Fruit fly (Drosophila melanogaster) whole organism, pupa: Measurements from ENCODE around the gene RanGAP.

Experiments
- CG10348 ChIP-seq: fragments of 200-800 bp; sonication (Bioruptor generic); IDR thresholded peaks from 2 replicates; pipeline ENCODE4 v1.3.6; 2022; ENCODE audit warnings: missing biosample characterization, missing genetic modification characterization
- CG12605 ChIP-seq: fragments of 200-800 bp; sonication (Bioruptor generic); IDR thresholded peaks from 2 replicates; pipeline ENCODE4 v1.3.6; 2022; ENCODE audit warnings: missing biosample characterization, missing genetic modification characterization
- CG13204 ChIP-seq: fragments of 200-800 bp; sonication (Bioruptor generic); optimal IDR thresholded peaks from 2 replicates; lab custom pipeline; 2018; ENCODE audit warnings: missing biosample characterization, mild to moderate bottlenecking, missing genetic modification characterization, moderate library complexity
- CG14655 ChIP-seq: fragments of 200-800 bp; sonication (Bioruptor generic); optimal IDR thresholded peaks from 3 replicates; lab custom pipeline; 2017; ENCODE audit warnings: mild to moderate bottlenecking, missing biosample characterization, missing genetic modification reagents, missing genetic modification characterization
- CG15710 ChIP-seq: fragments of 200-800 bp; sonication (Bioruptor generic); optimal IDR thresholded peaks from 2 replicates; lab custom pipeline; 2018; ENCODE audit warnings: missing biosample characterization, mild to moderate bottlenecking, missing genetic modification characterization, moderate library complexity
- CG17806 ChIP-seq: fragments of 200-800 bp; sonication (Bioruptor generic); optimal IDR thresholded peaks from 2 replicates; lab custom pipeline; 2018; ENCODE audit warnings: missing biosample characterization, mild to moderate bottlenecking, missing genetic modification characterization, moderate library complexity
- CG32121 ChIP-seq: fragments of 200-800 bp; sonication (Bioruptor generic); IDR thresholded peaks from 2 replicates; pipeline ENCODE4 v1.3.6; 2022; ENCODE audit warnings: missing biosample characterization, missing genetic modification characterization
- CG34367 ChIP-seq: fragments of 200-800 bp; sonication (Bioruptor generic); optimal IDR thresholded peaks from 2 replicates; lab custom pipeline; 2018; ENCODE audit warnings: missing biosample characterization, mild to moderate bottlenecking, missing genetic modification characterization
- CG4496 ChIP-seq: fragments of 200-800 bp; sonication (Bioruptor generic); IDR thresholded peaks from 3 replicates; pipeline ENCODE4 v1.3.6; 2022; ENCODE audit warnings: missing biosample characterization, missing genetic modification characterization
- CG8159 ChIP-seq: fragments of 200-800 bp; sonication (Bioruptor generic); optimal IDR thresholded peaks from 3 replicates; lab custom pipeline; 2018; ENCODE audit warnings: missing biosample characterization, mild to moderate bottlenecking, missing genetic modification characterization, moderate library complexity
- CG8301 ChIP-seq: fragments of 200-800 bp; sonication (Bioruptor generic); optimal IDR thresholded peaks from 2 replicates; lab custom pipeline; 2018; ENCODE audit warnings: missing biosample characterization, mild to moderate bottlenecking, missing genetic modification characterization
- CG9948 ChIP-seq: fragments of 200-800 bp; sonication (Bioruptor generic); optimal IDR thresholded peaks from 2 replicates; lab custom pipeline; 2018; ENCODE audit warnings: missing biosample characterization, mild to moderate bottlenecking, missing genetic modification characterization, moderate library complexity
- D1 ChIP-seq: fragments of 200-800 bp; sonication (Bioruptor generic); optimal IDR thresholded peaks from 2 replicates; lab custom pipeline; 2018; ENCODE audit warnings: missing biosample characterization, mild to moderate bottlenecking, missing genetic modification characterization, moderate library complexity
- EcR ChIP-seq: fragments of 200-800 bp; sonication (Bioruptor generic); optimal IDR thresholded peaks from 3 replicates; lab custom pipeline; 2019; ENCODE audit warnings: missing biosample characterization, missing genetic modification characterization, mild to moderate bottlenecking, moderate library complexity, missing genetic modification reagents
- Ets98B ChIP-seq: fragments of 200-800 bp; sonication (Bioruptor generic); IDR thresholded peaks from 2 replicates; pipeline ENCODE4 v1.3.6; 2022; ENCODE audit warnings: missing biosample characterization, missing genetic modification characterization
- Pif1A ChIP-seq: fragments of 200-800 bp; sonication (Bioruptor generic); optimal IDR thresholded peaks from 3 replicates; lab custom pipeline; 2016; ENCODE audit warnings: missing biosample characterization, missing genetic modification characterization
- Pif1B ChIP-seq: fragments of 200-800 bp; sonication (Bioruptor generic); optimal IDR thresholded peaks from 3 replicates; lab custom pipeline; 2016; ENCODE audit warnings: missing biosample characterization, missing genetic modification characterization
- Snoo ChIP-seq: fragments of 200-800 bp; sonication (Bioruptor generic); optimal IDR thresholded peaks from 3 replicates; lab custom pipeline; 2017; ENCODE audit warnings: missing biosample characterization, mild to moderate bottlenecking, missing genetic modification characterization, inconsistent platforms
- fd96Ca ChIP-seq: fragments of 200-800 bp; sonication (Bioruptor generic); IDR thresholded peaks from 3 replicates; pipeline ENCODE4 v1.3.6; 2022; ENCODE audit warnings: missing biosample characterization, missing genetic modification characterization
- gl ChIP-seq: fragments of 200-800 bp; sonication (Bioruptor generic); optimal IDR thresholded peaks from 2 replicates; lab custom pipeline; 2018; ENCODE audit warnings: missing biosample characterization, mild to moderate bottlenecking, missing genetic modification characterization
- rn ChIP-seq: fragments of 200-800 bp; sonication (Bioruptor generic); IDR thresholded peaks from 2 replicates; pipeline ENCODE4 v1.3.6; 2022; ENCODE audit warnings: missing biosample characterization, missing genetic modification characterization

RanGAP gene

dm6 chr2L:19430343-19430742 is 11.4 kb upstream of the RanGAP start, which contains the start of gene RtcB:
Gene RtcB, plus strand, starts transcription at chr2L:19430643.
- no peak for TF ChIP-seq CG8301
- TF ChIP-seq gl: no peak
- no peak for TF ChIP-seq CG14655 (GFP tag; lab: Kevin White, UChicago)
- no peak for TF ChIP-seq CG15710
- TF ChIP-seq Pif1A: no peak
- TF ChIP-seq CG4496 (GFP tag; lab: Robert Waterston, UW): no peak
- TF ChIP-seq CG34367 (tag; lab: Kevin White, UChicago): no peak
- TF ChIP-seq Pif1B: no peak
- TF ChIP-seq fd96Ca (GFP tag; lab: Robert Waterston, UW): no peak
- TF ChIP-seq CG9948 (tag; lab: Kevin White, UChicago): no peak
- TF ChIP-seq CG8159 (tag; lab: Kevin White, UChicago): no peak
- no peak for TF ChIP-seq rn (GFP tag; lab: Robert Waterston, UW)
- no peak for TF ChIP-seq D1
- no peak for TF ChIP-seq Snoo (tag; lab: Kevin White, UChicago)

- TF ChIP-seq D1 (no peak), CG12605 (no peak), CG14655 (GFP tag; lab: Kevin White, UChicago) (no peak), Pif1A (no peak), CG17806 (no peak), Snoo (tag; lab: Kevin White, UChicago) (no peak), CG4496 (GFP tag; lab: Robert Waterston, UW) (peak; percentile 6; the same call in 1 of the 3 replicates)
- TF ChIP-seq, all 21 proteins: peak for 1
Observed at dm6 chr2L:19432424-19433015, 9.2 kb upstream of the RanGAP start, which contains the start of gene Rab9. Gene Rab9, plus strand, starts transcription at chr2L:19432574.

dm6 chr2L:19433292-19433691 is 8.5 kb upstream of the RanGAP start:
- TF ChIP-seq Ets98B (GFP tag; lab: Robert Waterston, UW) (no peak), CG32121 (GFP tag; lab: Robert Waterston, UW) (0 out of 2 replicates have a peak, but pooled peaks have one; percentile 23), Pif1A (peak; percentile 19), CG8301 (peak; percentile 20)

dm6 chr2L:19434260-19434659 is 7.5 kb upstream of the RanGAP start:
- TF ChIP-seq CG4496 (GFP tag; lab: Robert Waterston, UW): 0 out of 3 replicates have a peak, but pooled peaks have one; percentile 16
- TF ChIP-seq EcR (GFP tag; lab: Kevin White, UChicago): no peak
- TF ChIP-seq CG32121 (GFP tag; lab: Robert Waterston, UW): no peak
- no peak for TF ChIP-seq Ets98B (GFP tag; lab: Robert Waterston, UW)
- TF ChIP-seq CG12605: no peak
- TF ChIP-seq CG15710: no peak
- TF ChIP-seq D1: no peak
- TF ChIP-seq Snoo (tag; lab: Kevin White, UChicago): no peak
- TF ChIP-seq gl: no peak
- no peak for TF ChIP-seq CG13204 (GFP tag; lab: Kevin White, UChicago)
- TF ChIP-seq Pif1B: peak; percentile 14
- TF ChIP-seq CG9948 (tag; lab: Kevin White, UChicago): no peak
- no peak for TF ChIP-seq fd96Ca (GFP tag; lab: Robert Waterston, UW)
- no peak for TF ChIP-seq CG8301

- no peak for TF ChIP-seq CG34367 (tag; lab: Kevin White, UChicago)
- TF ChIP-seq rn (GFP tag; lab: Robert Waterston, UW): no peak
- TF ChIP-seq EcR (GFP tag; lab: Kevin White, UChicago): peak; percentile 82
- TF ChIP-seq fd96Ca (GFP tag; lab: Robert Waterston, UW): peak; percentile 51; the same call in 1 of the 3 replicates
- no peak for TF ChIP-seq CG32121 (GFP tag; lab: Robert Waterston, UW)
- TF ChIP-seq CG14655 (GFP tag; lab: Kevin White, UChicago): peak; percentile 17
- no peak for TF ChIP-seq Pif1B
- TF ChIP-seq Snoo (tag; lab: Kevin White, UChicago): peak; percentile 41
- TF ChIP-seq CG17806: no peak
- peak; percentile 22 for TF ChIP-seq CG9948 (tag; lab: Kevin White, UChicago)
- TF ChIP-seq CG8301: peak; percentile 33
- TF ChIP-seq CG13204 (GFP tag; lab: Kevin White, UChicago): no peak
- TF ChIP-seq CG10348 (GFP tag; lab: Robert Waterston, UW): no peak
- TF ChIP-seq D1: no peak
- TF ChIP-seq CG15710: peak; percentile 35
- no peak for TF ChIP-seq Ets98B (GFP tag; lab: Robert Waterston, UW)
- peak; percentile 9 for TF ChIP-seq Pif1A
- TF ChIP-seq CG12605: no peak
- TF ChIP-seq CG4496 (GFP tag; lab: Robert Waterston, UW): no peak; the same call in 2 of the 3 replicates
- no peak for TF ChIP-seq gl
- peak; percentile 40 for TF ChIP-seq CG8159 (tag; lab: Kevin White, UChicago)
Observed at dm6 chr2L:19438685-19439597, 2.8 kb upstream of the RanGAP start.
